Worm (Caenorhabditis elegans) whole organism, L1 larva: ENCODE measurements around the gene B0334.13.

Source experiments
- C04F5.9 ChIP-seq: sonication (generic microtip); optimal IDR thresholded peaks from 2 replicates; lab custom pipeline; 2016; ENCODE audit warnings: missing genetic modification characterization, missing compliant biosample characterization
- C16A3.4 ChIP-seq: fragments of 150-350 bp; optimal IDR thresholded peaks from 2 replicates; lab custom pipeline; 2014; ENCODE audit warnings: missing biosample characterization, missing genetic modification characterization
- F16B12.6 ChIP-seq: fragments of 150-350 bp; optimal IDR thresholded peaks from 2 replicates; lab custom pipeline; 2014; ENCODE audit warnings: missing biosample characterization, missing genetic modification characterization
- blmp-1 ChIP-seq: fragments of 150-350 bp; optimal IDR thresholded peaks from 2 replicates; lab custom pipeline; 2014; ENCODE audit warnings: missing biosample characterization, missing genetic modification characterization
- ceh-63 ChIP-seq: fragments of 200-800 bp; sonication (Bioruptor generic); optimal IDR thresholded peaks from 2 replicates; lab custom pipeline; 2018; ENCODE audit warnings: mild to moderate bottlenecking, missing genetic modification characterization, missing compliant biosample characterization
- ceh-8 ChIP-seq: fragments of 200-800 bp; sonication (Bioruptor generic); optimal IDR thresholded peaks from 2 replicates; lab custom pipeline; 2018; ENCODE audit warnings: mild to moderate bottlenecking, missing genetic modification characterization, moderate library complexity, missing compliant biosample characterization
- ceh-82 ChIP-seq, 3 experiments: fragments of 150-350 bp in 1 of 3; sonication (generic microtip) in 2 of 3; optimal IDR thresholded peaks; 2 replicates each; lab custom pipeline; 2014 to 2017; ENCODE audit warnings: missing biosample characterization in 3 of 3, missing genetic modification characterization in 3 of 3
- ceh-88 ChIP-seq: fragments of 200-800 bp; sonication (Bioruptor generic); IDR thresholded peaks from 2 replicates; pipeline ENCODE4 v1.3.6; 2022; ENCODE audit warnings: missing genetic modification characterization, missing compliant biosample characterization
- ceh-90 ChIP-seq: sonication (generic microtip); optimal IDR thresholded peaks from 2 replicates; lab custom pipeline; 2016; ENCODE audit warnings: missing genetic modification characterization, missing compliant biosample characterization
- ces-1 ChIP-seq: fragments of 150-350 bp; optimal IDR thresholded peaks from 2 replicates; lab custom pipeline; 2014; ENCODE audit warnings: missing biosample characterization, missing genetic modification reagents, missing genetic modification characterization
- efl-1 ChIP-seq, 4 experiments: fragments of 150-350 bp; optimal IDR thresholded peaks in 3 of 4; peaks in 1 of 4; 1 replicate in 1 of 4; 2 replicates in 3 of 4; lab custom pipeline; 2014; ENCODE audit warnings: missing biosample characterization in 2 of 4, missing genetic modification characterization in 2 of 4, missing genetic modification reagents in 2 of 4
- egl-13 ChIP-seq: sonication (generic microtip); optimal IDR thresholded peaks from 2 replicates; lab custom pipeline; 2016; ENCODE audit warnings: missing genotype, missing genetic modification reagents, missing genetic modification characterization, missing compliant biosample characterization
- egl-27 ChIP-seq, 2 experiments: fragments of 150-350 bp in 1 of 2; sonication (generic microtip); optimal IDR thresholded peaks; 3 replicates each; lab custom pipeline; 2017 to 2018; ENCODE audit warnings: missing biosample characterization in 2 of 2, missing genetic modification characterization in 2 of 2, missing genetic modification reagents in 2 of 2
- elt-2 ChIP-seq: sonication (generic microtip); optimal IDR thresholded peaks from 2 replicates; lab custom pipeline; 2016; ENCODE audit warnings: missing genetic modification characterization, mild to moderate bottlenecking, inconsistent platforms, missing compliant biosample characterization, missing genetic modification reagents
- elt-3 ChIP-seq, 6 experiments: fragments of 150-350 bp in 1 of 6; sonication (generic microtip); optimal IDR thresholded peaks; 2 replicates each; lab custom pipeline; 2017 to 2018; ENCODE audit warnings: missing biosample characterization in 6 of 6, missing genetic modification characterization in 6 of 6, inconsistent platforms in 1 of 6
- fkh-4 ChIP-seq: sonication (generic microtip); optimal IDR thresholded peaks from 2 replicates; lab custom pipeline; 2016; ENCODE audit warnings: missing compliant biosample characterization, missing genetic modification characterization, borderline replicate concordance
- fkh-8 ChIP-seq: sonication (generic microtip); optimal IDR thresholded peaks from 2 replicates; lab custom pipeline; 2016; ENCODE audit warnings: mild to moderate bottlenecking, missing genetic modification characterization, missing compliant biosample characterization
- fos-1 ChIP-seq: fragments of 150-350 bp; optimal IDR thresholded peaks from 2 replicates; lab custom pipeline; 2014; ENCODE audit warnings: missing biosample characterization, missing genetic modification characterization
- grh-1 ChIP-seq: fragments of 200-800 bp; sonication (Bioruptor generic); IDR thresholded peaks from 2 replicates; pipeline ENCODE4 v1.3.6; 2022; ENCODE audit warnings: missing genetic modification reagents, missing genetic modification characterization, missing compliant biosample characterization
- irx-1 ChIP-seq: sonication (generic microtip); optimal IDR thresholded peaks from 2 replicates; lab custom pipeline; 2016; ENCODE audit warnings: missing genetic modification characterization, missing compliant biosample characterization
- isw-1 ChIP-seq: fragments of 200-800 bp; sonication (Bioruptor generic); IDR thresholded peaks from 2 replicates; pipeline ENCODE4 v1.3.6; 2022; ENCODE audit warnings: missing genetic modification characterization, missing compliant biosample characterization
- jun-1 ChIP-seq: fragments of 150-350 bp; optimal IDR thresholded peaks from 2 replicates; lab custom pipeline; 2014; ENCODE audit warnings: missing biosample characterization, missing genetic modification reagents, missing genetic modification characterization
- lin-13 ChIP-seq: fragments of 150-350 bp; optimal IDR thresholded peaks from 2 replicates; lab custom pipeline; 2014; ENCODE audit warnings: missing biosample characterization, missing genetic modification reagents, missing genetic modification characterization
- lin-14 ChIP-seq: fragments of 200-800 bp; sonication (Bioruptor generic); optimal IDR thresholded peaks from 2 replicates; lab custom pipeline; 2018; ENCODE audit warnings: mild to moderate bottlenecking, missing genetic modification characterization, moderate library complexity, missing compliant biosample characterization
- lsy-2 ChIP-seq, 2 experiments: fragments of 150-350 bp; optimal IDR thresholded peaks; 2 replicates each; lab custom pipeline; 2014; ENCODE audit warnings: missing biosample characterization in 2 of 2, missing genetic modification characterization in 2 of 2
- mab-9 ChIP-seq: fragments of 200-800 bp; sonication (Bioruptor generic); IDR thresholded peaks from 2 replicates; pipeline ENCODE4 v1.3.6; 2022; ENCODE audit warnings: missing genetic modification reagents, missing genetic modification characterization, missing compliant biosample characterization
- mdl-1 ChIP-seq, 2 experiments: fragments of 150-350 bp; optimal IDR thresholded peaks; 2 replicates each; lab custom pipeline; 2014 to 2017; ENCODE audit warnings: missing biosample characterization in 2 of 2, missing genetic modification characterization in 2 of 2, inconsistent platforms in 1 of 2
- mef-2 ChIP-seq: fragments of 150-350 bp; optimal IDR thresholded peaks from 2 replicates; lab custom pipeline; 2014; ENCODE audit warnings: missing biosample characterization, missing genetic modification characterization
- mep-1 ChIP-seq: fragments of 150-350 bp; optimal IDR thresholded peaks from 2 replicates; lab custom pipeline; 2014; ENCODE audit warnings: missing biosample characterization, missing genetic modification characterization
- nhr-19 ChIP-seq: fragments of 200-800 bp; sonication (Bioruptor generic); conservative IDR thresholded peaks from 2 replicates; pipeline ENCODE4 v1.3.6; 2022; ENCODE audit warnings: missing genetic modification characterization, missing compliant biosample characterization
- nhr-47 ChIP-seq: sonication (generic microtip); optimal IDR thresholded peaks from 2 replicates; lab custom pipeline; 2016; ENCODE audit warnings: mild to moderate bottlenecking, missing genetic modification characterization, moderate library complexity, missing compliant biosample characterization
- nhr-71 ChIP-seq: sonication (generic microtip); optimal IDR thresholded peaks from 2 replicates; lab custom pipeline; 2016; ENCODE audit warnings: mild to moderate bottlenecking, missing genetic modification characterization, moderate library complexity, missing compliant biosample characterization
- nhr-76 ChIP-seq: sonication (generic microtip); optimal IDR thresholded peaks from 2 replicates; lab custom pipeline; 2017; ENCODE audit warnings: missing biosample characterization, missing genetic modification characterization
- nhr-77 ChIP-seq: fragments of 150-350 bp; optimal IDR thresholded peaks from 2 replicates; lab custom pipeline; 2014; ENCODE audit warnings: missing biosample characterization, missing genetic modification characterization
- nhr-84 ChIP-seq: sonication (generic microtip); optimal IDR thresholded peaks from 2 replicates; lab custom pipeline; 2017; ENCODE audit warnings: missing biosample characterization, missing genetic modification characterization
- nhr-85 ChIP-seq: sonication (generic microtip); peaks from one replicate; lab custom pipeline; 2016; ENCODE audit warnings: missing genetic modification characterization, inconsistent platforms, missing compliant biosample characterization
- pax-3 ChIP-seq: fragments of 200-800 bp; sonication (Bioruptor generic); optimal IDR thresholded peaks from 2 replicates; lab custom pipeline; 2018; ENCODE audit warnings: mild to moderate bottlenecking, missing genetic modification characterization, moderate library complexity, missing compliant biosample characterization
- rnt-1 ChIP-seq: sonication (generic microtip); optimal IDR thresholded peaks from 2 replicates; lab custom pipeline; 2016; ENCODE audit warnings: mild to moderate bottlenecking, missing genetic modification characterization, moderate library complexity, missing compliant biosample characterization
- skn-1 ChIP-seq: fragments of 150-350 bp; optimal IDR thresholded peaks from 2 replicates; lab custom pipeline; 2014; ENCODE audit warnings: missing biosample characterization, missing genetic modification characterization
- snpc-4 ChIP-seq: fragments of 150-350 bp; optimal IDR thresholded peaks from 2 replicates; lab custom pipeline; 2014; ENCODE audit warnings: missing biosample characterization, missing genetic modification characterization
- sox-4 ChIP-seq: sonication (generic microtip); optimal IDR thresholded peaks from 2 replicates; lab custom pipeline; 2016; ENCODE audit warnings: missing genetic modification characterization, missing compliant biosample characterization
- swsn-7 ChIP-seq: sonication (generic microtip); optimal IDR thresholded peaks from 2 replicates; lab custom pipeline; 2016; ENCODE audit warnings: missing genetic modification characterization, missing compliant biosample characterization
- tbx-2 ChIP-seq: sonication (generic microtip); optimal IDR thresholded peaks from 2 replicates; lab custom pipeline; 2016; ENCODE audit warnings: missing genetic modification characterization, missing compliant biosample characterization
- unc-130 ChIP-seq: fragments of 150-350 bp; optimal IDR thresholded peaks from 2 replicates; lab custom pipeline; 2017; ENCODE audit warnings: missing biosample characterization, missing genetic modification characterization, inconsistent platforms
- unc-86 ChIP-seq: sonication (generic microtip); optimal IDR thresholded peaks from 2 replicates; lab custom pipeline; 2016; ENCODE audit warnings: missing genetic modification characterization, missing compliant biosample characterization
- zag-1 ChIP-seq: fragments of 150-350 bp; optimal IDR thresholded peaks from 2 replicates; lab custom pipeline; 2014; ENCODE audit warnings: missing biosample characterization, missing genetic modification characterization
- zip-4 ChIP-seq: fragments of 200-800 bp; sonication (Bioruptor generic); optimal IDR thresholded peaks from 2 replicates; lab custom pipeline; 2018; ENCODE audit warnings: mild to moderate bottlenecking, missing genetic modification characterization, moderate library complexity, missing compliant biosample characterization

The B0334.13 gene

DNA sequence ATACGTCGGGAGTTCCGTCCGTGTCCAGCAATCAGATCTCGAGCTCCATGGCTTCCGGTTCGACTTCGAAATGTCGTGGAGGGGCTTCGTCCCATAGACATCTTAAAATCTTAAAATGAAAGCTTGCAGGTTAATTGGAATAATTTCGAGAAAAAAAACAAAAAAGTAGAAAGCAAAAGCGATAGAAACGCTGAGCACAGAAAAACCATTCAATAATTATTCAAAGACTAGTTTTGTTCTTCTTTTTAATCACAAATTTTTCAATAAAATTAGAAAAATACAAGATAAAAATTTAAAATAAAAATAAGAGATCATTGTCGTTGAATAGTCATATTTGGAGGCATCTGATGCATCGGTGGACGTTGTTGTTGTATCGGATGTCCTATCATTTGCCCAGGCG is 38.9 kb downstream of the B0334.13 start, which contains the start of gene age-1:
Gene age-1 (minus strand): TSS at position 101 of the 400 bp plus-strand sequence.
- TF ChIP-seq nhr-76 (tag; lab: Kevin White, UChicago): no peak
- TF ChIP-seq ces-1: no peak
- no peak for TF ChIP-seq grh-1 (GFP tag; lab: Robert Waterston, UW)
- TF ChIP-seq mdl-1 (tag; optimal IDR thresholded peaks at IDR 0.05; lab: Kevin White, UChicago): no peak
- TF ChIP-seq blmp-1 (tag; lab: Kevin White, UChicago): no peak
- TF ChIP-seq mab-9: no peak
- TF ChIP-seq mef-2: no peak
- TF ChIP-seq fkh-8: no peak
- no peak for TF ChIP-seq F16B12.6
- TF ChIP-seq lin-14 (GFP tag; lab: Kevin White, UChicago): no peak
- no peak for TF ChIP-seq sox-4
- TF ChIP-seq irx-1 (tag; lab: Kevin White, UChicago): no peak
- no peak for TF ChIP-seq nhr-85
- no peak for TF ChIP-seq unc-130 (tag; lab: Kevin White, UChicago)

DNA sequence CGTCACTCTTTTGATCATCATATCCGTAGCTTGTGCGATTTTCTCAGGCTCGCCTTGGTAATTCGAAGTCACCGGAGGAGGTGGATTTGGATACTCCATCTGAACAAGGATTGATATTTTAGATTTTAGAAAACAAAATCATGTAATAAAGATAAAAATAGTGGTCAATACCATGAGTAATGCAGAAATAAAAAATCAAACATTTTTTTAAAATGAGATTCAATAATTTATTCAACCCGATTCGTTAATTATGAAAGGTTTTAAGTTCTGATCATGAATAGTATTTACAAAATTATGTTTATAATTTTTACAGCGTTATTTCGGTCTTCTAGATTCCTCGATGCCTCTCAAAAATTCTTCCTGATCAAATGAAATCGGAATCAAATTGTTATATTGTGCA is 45.6 kb downstream of the B0334.13 start, which contains the start of gene mdt-8:
Gene mdt-8 (minus strand): TSS at position 101 of the 400 bp plus-strand sequence.
- TF ChIP-seq ceh-88: no peak
- no peak for TF ChIP-seq nhr-84 (tag; lab: Kevin White, UChicago)
- TF ChIP-seq ces-1: no peak
- TF ChIP-seq egl-27 (tag; optimal IDR thresholded peaks at IDR 0.05; lab: Kevin White, UChicago): no peak
- no peak for TF ChIP-seq zag-1
- TF ChIP-seq tbx-2: no peak
- TF ChIP-seq nhr-76 (tag; lab: Kevin White, UChicago): no peak
- TF ChIP-seq sox-4: no peak

DNA sequence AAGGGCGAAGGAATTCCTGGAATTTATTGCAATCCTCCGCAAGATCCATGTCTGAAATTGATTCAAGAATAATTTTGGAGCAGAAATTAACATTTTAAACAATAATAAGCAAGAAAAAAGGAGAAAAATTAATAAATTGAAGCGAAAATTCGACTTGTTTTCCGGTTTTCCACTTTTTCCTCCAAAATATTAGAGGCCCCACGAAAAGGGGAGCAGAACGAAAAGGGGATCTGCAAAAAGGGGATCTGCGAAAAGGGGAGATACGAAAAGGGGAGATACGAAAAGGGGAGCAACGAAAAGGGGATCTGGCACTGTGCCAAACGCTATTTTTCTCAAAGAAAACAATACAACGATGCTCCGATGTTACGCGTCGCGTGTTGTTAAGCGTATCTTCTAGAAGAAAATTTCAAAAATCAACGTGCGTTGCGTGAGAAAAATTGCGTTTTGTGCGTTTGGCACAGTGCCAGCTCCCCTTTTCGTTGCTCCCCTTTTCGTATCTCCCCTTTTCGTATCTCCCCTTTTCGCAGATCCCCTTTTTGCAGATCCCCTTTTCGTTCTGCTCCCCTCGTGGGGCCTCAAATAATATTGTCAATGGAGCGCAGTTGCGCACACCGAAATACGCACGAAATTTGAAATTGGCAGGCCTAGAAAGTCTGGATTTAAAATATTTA is 46.5 kb downstream of the B0334.13 start, which contains the start of gene Y62F5A.12:
Gene Y62F5A.12 (minus strand): TSS at position 51 of the 671 bp plus-strand sequence.
- peak; percentile 72 for TF ChIP-seq nhr-77
- TF ChIP-seq efl-1 (optimal IDR thresholded peaks at IDR 0.05; lab: Kevin White, UChicago): peak; percentile 82 to 90
- peak; percentile 87 to 99 for TF ChIP-seq efl-1 (GFP tag; optimal IDR thresholded peaks at IDR 0.05 in 1 of 2; lab: Kevin White, UChicago)
- peak; percentile 92 for TF ChIP-seq nhr-71 (tag; lab: Kevin White, UChicago)
- TF ChIP-seq ceh-63 (GFP tag; lab: Kevin White, UChicago): peak; percentile 86
- TF ChIP-seq tbx-2: peak; percentile 82
- TF ChIP-seq ceh-88: peak; percentile 90
- peak; percentile 47 for TF ChIP-seq C04F5.9 (tag; lab: Kevin White, UChicago)
- peak; percentile 92 for TF ChIP-seq nhr-47 (tag; lab: Kevin White, UChicago)
- peak; percentile 84 for TF ChIP-seq unc-86 (tag; lab: Kevin White, UChicago)
- peak; percentile 58 for TF ChIP-seq grh-1 (GFP tag; lab: Robert Waterston, UW)
- peak; percentile 94 for TF ChIP-seq nhr-19 (GFP tag; lab: Robert Waterston, UW)
- TF ChIP-seq ceh-82 (tag; optimal IDR thresholded peaks at IDR 0.05; lab: Kevin White, UChicago): peak; percentile 76 to 92 (median 80)
- TF ChIP-seq ceh-8 (GFP tag; lab: Kevin White, UChicago): peak; percentile 57
- TF ChIP-seq swsn-7 (tag; lab: Kevin White, UChicago): peak; percentile 80
- peak; percentile 44 for TF ChIP-seq irx-1 (tag; lab: Kevin White, UChicago)
- TF ChIP-seq elt-2 (tag; lab: Kevin White, UChicago): peak; percentile 42
- TF ChIP-seq mep-1: peak; percentile 63
- peak; percentile 6 for TF ChIP-seq snpc-4 (tag; lab: Kevin White, UChicago)
- TF ChIP-seq mdl-1 (tag; optimal IDR thresholded peaks at IDR 0.05; lab: Kevin White, UChicago): peak in 1 of 2 experiments; percentile 71
- peak; percentile 72 for TF ChIP-seq egl-13 (tag; lab: Kevin White, UChicago)
- peak; percentile 71 for TF ChIP-seq C16A3.4
- TF ChIP-seq elt-3 (tag; optimal IDR thresholded peaks at IDR 0.05; lab: Kevin White, UChicago): peak in 2 of 6 experiments; percentile 11 to 13
- peak; percentile 74 for TF ChIP-seq nhr-85
- peak; percentile 54 for TF ChIP-seq fkh-4 (tag; lab: Kevin White, UChicago)
- TF ChIP-seq skn-1 (tag; lab: Kevin White, UChicago): peak; percentile 42
- peak; percentile 89 for TF ChIP-seq pax-3
- peak; percentile 89 for TF ChIP-seq isw-1 (GFP tag; lab: Robert Waterston, UW)
- TF ChIP-seq ceh-90 (tag; lab: Kevin White, UChicago): peak; percentile 51
- TF ChIP-seq lsy-2 (tag; optimal IDR thresholded peaks at IDR 0.05; lab: Kevin White, UChicago): peak; percentile 72 to 73
- peak; percentile 66 for TF ChIP-seq jun-1
- TF ChIP-seq lin-13 (GFP tag; lab: Kevin White, UChicago): peak; percentile 59
- peak; percentile 99 for TF ChIP-seq rnt-1 (tag; lab: Kevin White, UChicago)
- peak; percentile 11 for TF ChIP-seq zip-4
- TF ChIP-seq unc-130 (tag; lab: Kevin White, UChicago): peak; percentile 61
- peak; percentile 78 for TF ChIP-seq sox-4
- TF ChIP-seq F16B12.6: peak; percentile 32
- TF ChIP-seq fos-1: peak; percentile 31
